Fruit fly (Drosophila melanogaster) whole organism, pupa: ENCODE measurements around the gene CG31710.
A peak's percentile ranks its signal among the peaks of the same experiment; 100 is the strongest.

ENCODE experiments used
- CG10348 ChIP-seq: fragments of 200-800 bp; sonication (Bioruptor generic); IDR thresholded peaks from 2 replicates; pipeline ENCODE4 v1.3.6; 2022; ENCODE audit warnings: missing biosample characterization, missing genetic modification characterization
- CG12605 ChIP-seq: fragments of 200-800 bp; sonication (Bioruptor generic); IDR thresholded peaks from 2 replicates; pipeline ENCODE4 v1.3.6; 2022; ENCODE audit warnings: missing biosample characterization, missing genetic modification characterization
- CG13204 ChIP-seq: fragments of 200-800 bp; sonication (Bioruptor generic); optimal IDR thresholded peaks from 2 replicates; lab custom pipeline; 2018; ENCODE audit warnings: missing biosample characterization, mild to moderate bottlenecking, missing genetic modification characterization, moderate library complexity
- CG14655 ChIP-seq: fragments of 200-800 bp; sonication (Bioruptor generic); optimal IDR thresholded peaks from 3 replicates; lab custom pipeline; 2017; ENCODE audit warnings: mild to moderate bottlenecking, missing biosample characterization, missing genetic modification reagents, missing genetic modification characterization
- CG15710 ChIP-seq: fragments of 200-800 bp; sonication (Bioruptor generic); optimal IDR thresholded peaks from 2 replicates; lab custom pipeline; 2018; ENCODE audit warnings: missing biosample characterization, mild to moderate bottlenecking, missing genetic modification characterization, moderate library complexity
- CG17806 ChIP-seq: fragments of 200-800 bp; sonication (Bioruptor generic); optimal IDR thresholded peaks from 2 replicates; lab custom pipeline; 2018; ENCODE audit warnings: missing biosample characterization, mild to moderate bottlenecking, missing genetic modification characterization, moderate library complexity
- CG32121 ChIP-seq: fragments of 200-800 bp; sonication (Bioruptor generic); IDR thresholded peaks from 2 replicates; pipeline ENCODE4 v1.3.6; 2022; ENCODE audit warnings: missing biosample characterization, missing genetic modification characterization
- CG34367 ChIP-seq: fragments of 200-800 bp; sonication (Bioruptor generic); optimal IDR thresholded peaks from 2 replicates; lab custom pipeline; 2018; ENCODE audit warnings: missing biosample characterization, mild to moderate bottlenecking, missing genetic modification characterization
- CG4496 ChIP-seq: fragments of 200-800 bp; sonication (Bioruptor generic); IDR thresholded peaks from 3 replicates; pipeline ENCODE4 v1.3.6; 2022; ENCODE audit warnings: missing biosample characterization, missing genetic modification characterization
- CG8159 ChIP-seq: fragments of 200-800 bp; sonication (Bioruptor generic); optimal IDR thresholded peaks from 3 replicates; lab custom pipeline; 2018; ENCODE audit warnings: missing biosample characterization, mild to moderate bottlenecking, missing genetic modification characterization, moderate library complexity
- CG8301 ChIP-seq: fragments of 200-800 bp; sonication (Bioruptor generic); optimal IDR thresholded peaks from 2 replicates; lab custom pipeline; 2018; ENCODE audit warnings: missing biosample characterization, mild to moderate bottlenecking, missing genetic modification characterization
- CG9948 ChIP-seq: fragments of 200-800 bp; sonication (Bioruptor generic); optimal IDR thresholded peaks from 2 replicates; lab custom pipeline; 2018; ENCODE audit warnings: missing biosample characterization, mild to moderate bottlenecking, missing genetic modification characterization, moderate library complexity
- D1 ChIP-seq: fragments of 200-800 bp; sonication (Bioruptor generic); optimal IDR thresholded peaks from 2 replicates; lab custom pipeline; 2018; ENCODE audit warnings: missing biosample characterization, mild to moderate bottlenecking, missing genetic modification characterization, moderate library complexity
- EcR ChIP-seq: fragments of 200-800 bp; sonication (Bioruptor generic); optimal IDR thresholded peaks from 3 replicates; lab custom pipeline; 2019; ENCODE audit warnings: missing biosample characterization, missing genetic modification characterization, mild to moderate bottlenecking, moderate library complexity, missing genetic modification reagents
- Ets98B ChIP-seq: fragments of 200-800 bp; sonication (Bioruptor generic); IDR thresholded peaks from 2 replicates; pipeline ENCODE4 v1.3.6; 2022; ENCODE audit warnings: missing biosample characterization, missing genetic modification characterization
- Pif1A ChIP-seq: fragments of 200-800 bp; sonication (Bioruptor generic); optimal IDR thresholded peaks from 3 replicates; lab custom pipeline; 2016; ENCODE audit warnings: missing biosample characterization, missing genetic modification characterization
- Pif1B ChIP-seq: fragments of 200-800 bp; sonication (Bioruptor generic); optimal IDR thresholded peaks from 3 replicates; lab custom pipeline; 2016; ENCODE audit warnings: missing biosample characterization, missing genetic modification characterization
- Snoo ChIP-seq: fragments of 200-800 bp; sonication (Bioruptor generic); optimal IDR thresholded peaks from 3 replicates; lab custom pipeline; 2017; ENCODE audit warnings: missing biosample characterization, mild to moderate bottlenecking, missing genetic modification characterization, inconsistent platforms
- fd96Ca ChIP-seq: fragments of 200-800 bp; sonication (Bioruptor generic); IDR thresholded peaks from 3 replicates; pipeline ENCODE4 v1.3.6; 2022; ENCODE audit warnings: missing biosample characterization, missing genetic modification characterization
- gl ChIP-seq: fragments of 200-800 bp; sonication (Bioruptor generic); optimal IDR thresholded peaks from 2 replicates; lab custom pipeline; 2018; ENCODE audit warnings: missing biosample characterization, mild to moderate bottlenecking, missing genetic modification characterization
- rn ChIP-seq: fragments of 200-800 bp; sonication (Bioruptor generic); IDR thresholded peaks from 2 replicates; pipeline ENCODE4 v1.3.6; 2022; ENCODE audit warnings: missing biosample characterization, missing genetic modification characterization

The CG31710 gene

DNA sequence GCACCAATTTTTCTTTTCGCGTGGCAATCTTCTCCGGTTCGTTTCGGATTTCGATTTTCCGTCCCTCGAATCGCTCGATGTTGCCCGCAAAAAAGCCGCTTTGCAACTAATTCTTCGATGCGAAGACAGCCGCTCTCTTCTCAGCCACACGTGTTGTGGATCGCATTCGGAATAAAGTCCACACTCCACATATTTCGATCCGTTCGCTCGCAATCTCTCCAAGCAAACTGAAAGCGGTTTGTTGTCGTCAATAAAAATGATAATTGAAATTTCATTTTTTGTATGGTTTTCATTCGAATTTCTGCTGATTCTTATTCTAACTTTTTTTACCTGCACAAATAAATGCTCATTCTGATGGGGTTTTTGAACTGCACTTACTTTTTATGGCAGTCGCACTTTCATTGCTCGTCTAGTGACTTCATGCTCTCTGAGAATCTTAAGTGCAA, at the start of gene CG31710:
Gene CG31710 (minus strand): TSS at position 83 of the 446 bp plus-strand sequence.
- TF ChIP-seq CG12605 (GFP tag; lab: Robert Waterston, UW) (no peak), CG17806 (tag; lab: Kevin White, UChicago) (no peak), D1 (tag; lab: Kevin White, UChicago) (no peak), Snoo (tag; lab: Kevin White, UChicago) (peak; percentile 2), CG13204 (GFP tag; lab: Kevin White, UChicago) (no peak), CG10348 (GFP tag; lab: Robert Waterston, UW) (no peak), CG8301 (tag; lab: Kevin White, UChicago) (no peak), CG4496 (GFP tag; lab: Robert Waterston, UW) (0 out of 3 replicates have a peak, but pooled peaks have one; percentile 32), CG32121 (0 out of 2 replicates have a peak, but pooled peaks have one; percentile 12), Ets98B (GFP tag; lab: Robert Waterston, UW) (peak; percentile 37; the same call in 1 of the 2 replicates), CG14655 (GFP tag; lab: Kevin White, UChicago) (no peak), CG34367 (no peak), rn (no peak), EcR (GFP tag; lab: Kevin White, UChicago) (peak; percentile 45), gl (tag; lab: Kevin White, UChicago) (peak; percentile 6), CG15710 (tag; lab: Kevin White, UChicago) (no peak), Pif1A (GFP tag; lab: Kevin White, UChicago) (peak; percentile 12), Pif1B (GFP tag; lab: Kevin White, UChicago) (no peak), CG8159 (no peak)

DNA sequence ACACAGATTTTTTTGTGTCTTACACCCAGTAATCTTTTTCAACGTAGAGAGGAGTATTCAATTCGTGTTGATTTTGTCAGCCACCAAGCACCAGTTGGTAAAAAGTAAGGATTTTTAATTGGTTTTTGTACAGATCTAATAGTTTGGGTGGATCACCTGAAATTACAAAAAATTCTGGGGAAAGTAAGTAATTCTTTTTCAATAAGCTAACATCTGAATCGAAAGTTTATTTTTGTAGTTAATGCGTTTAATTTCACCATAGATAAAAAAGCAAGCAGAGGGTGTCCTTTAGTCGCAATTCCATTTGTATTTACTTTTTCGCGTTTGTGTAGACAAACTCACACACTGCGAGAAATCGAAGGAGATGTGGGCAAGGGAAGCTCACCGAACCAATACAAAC, 49.1 kb upstream of the CG31710 start:
- TF ChIP-seq CG14655 (GFP tag; lab: Kevin White, UChicago): peak; percentile 13
- peak; percentile 37 for TF ChIP-seq CG8159
- TF ChIP-seq Ets98B (GFP tag; lab: Robert Waterston, UW): no peak
- no peak for TF ChIP-seq Pif1A (GFP tag; lab: Kevin White, UChicago)
- no peak for TF ChIP-seq CG12605 (GFP tag; lab: Robert Waterston, UW)
- peak; percentile 30 for TF ChIP-seq CG15710 (tag; lab: Kevin White, UChicago)
- no peak for TF ChIP-seq CG17806 (tag; lab: Kevin White, UChicago)
- TF ChIP-seq CG34367: no peak

DNA sequence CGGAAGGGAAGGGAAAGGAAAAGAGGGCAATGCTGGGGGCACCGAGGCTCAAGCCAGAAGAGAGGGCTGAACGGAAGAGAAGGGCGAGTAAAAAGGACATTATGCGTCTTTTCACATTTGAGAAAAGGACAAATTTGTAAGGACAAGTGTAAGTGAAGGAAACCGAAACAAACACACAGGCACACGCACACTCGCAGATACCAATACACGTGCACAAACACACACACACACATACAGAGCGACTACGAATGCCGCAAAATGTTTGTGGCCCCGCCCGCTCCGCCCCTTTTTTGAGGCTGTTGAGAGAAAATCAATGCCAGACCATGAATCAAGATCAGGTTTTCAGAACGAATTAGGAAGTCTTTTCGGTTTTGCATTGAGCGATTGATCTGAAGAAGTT, 47.6 kb upstream of the CG31710 start:
- TF ChIP-seq CG14655 (GFP tag; lab: Kevin White, UChicago): no peak
- TF ChIP-seq CG13204 (GFP tag; lab: Kevin White, UChicago): no peak
- no peak for TF ChIP-seq EcR (GFP tag; lab: Kevin White, UChicago)
- TF ChIP-seq Pif1B (GFP tag; lab: Kevin White, UChicago): no peak
- TF ChIP-seq CG9948: no peak
- no peak for TF ChIP-seq fd96Ca (GFP tag; lab: Robert Waterston, UW)
- TF ChIP-seq Pif1A (GFP tag; lab: Kevin White, UChicago): no peak
- TF ChIP-seq, all 21 proteins: peak for 0

DNA sequence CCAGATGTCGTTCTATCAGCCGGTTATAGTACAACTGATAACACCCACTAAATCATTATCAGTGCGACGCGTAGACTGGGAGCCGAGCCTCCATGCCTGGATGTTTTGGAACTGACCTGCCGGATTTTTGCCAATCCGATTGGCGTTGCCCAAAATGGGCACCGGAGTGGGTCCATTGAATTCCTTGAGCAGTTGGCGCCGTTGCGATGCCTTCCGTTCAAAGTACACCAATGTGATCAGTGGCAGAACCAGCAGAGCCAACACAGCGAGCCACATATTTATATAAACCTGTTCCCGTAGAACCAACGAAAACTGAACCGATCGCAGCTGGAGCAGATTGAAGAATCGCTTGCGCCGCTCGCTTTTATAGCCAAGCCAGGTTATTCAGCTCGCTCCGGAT, 44.0 kb upstream of the CG31710 start, which contains the start of gene Cyp4e3:
Gene Cyp4e3 (minus strand): TSS at position 327 of the 400 bp plus-strand sequence.
- TF ChIP-seq CG15710 (tag; lab: Kevin White, UChicago) (no peak), D1 (tag; lab: Kevin White, UChicago) (no peak), Ets98B (GFP tag; lab: Robert Waterston, UW) (no peak), rn (no peak), CG4496 (GFP tag; lab: Robert Waterston, UW) (peak; percentile 22; the same call in 1 of the 3 replicates), fd96Ca (GFP tag; lab: Robert Waterston, UW) (no peak), EcR (GFP tag; lab: Kevin White, UChicago) (no peak)

DNA sequence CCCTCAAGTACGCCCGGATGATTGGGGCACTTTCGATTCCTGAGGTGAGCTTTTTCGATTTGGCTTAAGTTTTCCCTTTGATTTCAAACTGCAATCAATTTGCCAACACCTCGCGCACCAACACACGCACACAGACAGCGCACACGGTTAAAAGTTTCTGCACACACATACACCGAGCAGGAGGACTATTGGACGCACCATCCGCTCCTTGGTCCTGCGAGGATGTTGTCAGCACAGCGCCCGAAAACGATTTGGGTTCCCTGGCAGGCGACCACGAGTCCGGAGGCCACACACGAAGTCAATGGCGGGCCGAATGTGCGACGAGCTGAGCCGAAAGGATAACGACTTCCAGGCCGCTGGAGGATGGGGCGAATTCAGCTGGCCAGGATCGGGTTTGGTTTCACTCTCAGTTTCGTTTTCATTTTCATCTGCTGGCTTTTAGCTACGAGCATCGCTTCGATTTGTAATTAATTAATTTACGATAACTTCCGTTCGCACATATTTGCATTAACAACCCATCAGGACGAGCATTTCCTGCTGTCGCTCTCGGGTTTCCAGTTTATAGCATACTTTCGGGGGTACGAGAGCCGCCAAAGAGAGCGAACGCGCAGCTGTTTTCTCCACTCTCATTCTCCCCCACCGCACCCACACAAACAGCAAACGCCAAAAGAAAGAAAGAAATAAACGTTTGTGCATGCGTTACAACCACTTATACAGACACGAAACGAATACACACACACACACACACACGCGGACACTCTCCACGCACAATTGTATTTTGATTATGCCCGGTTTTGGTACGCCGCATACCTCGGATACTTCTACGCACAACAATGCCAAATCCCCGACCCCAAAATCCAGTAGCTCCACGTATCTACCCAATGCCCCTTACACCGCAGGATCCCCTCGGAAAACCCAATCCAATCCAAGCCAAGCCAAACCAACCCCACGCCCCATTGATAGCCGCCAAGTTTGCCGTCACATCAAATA, 40.8 kb upstream of the CG31710 start, which contains the start of gene Nckx30C:
Gene Nckx30C (minus strand): TSS at position 260 of the 990 bp plus-strand sequence.
- TF ChIP-seq CG12605 (GFP tag; lab: Robert Waterston, UW) (no peak), gl (tag; lab: Kevin White, UChicago) (no peak), Snoo (tag; lab: Kevin White, UChicago) (no peak), CG17806 (tag; lab: Kevin White, UChicago) (no peak), CG8301 (tag; lab: Kevin White, UChicago) (no peak), CG4496 (GFP tag; lab: Robert Waterston, UW) (no peak), Pif1A (GFP tag; lab: Kevin White, UChicago) (no peak), Ets98B (GFP tag; lab: Robert Waterston, UW) (no peak), CG14655 (GFP tag; lab: Kevin White, UChicago) (no peak), CG9948 (no peak), rn (no peak), CG34367 (no peak), CG32121 (no peak)

DNA sequence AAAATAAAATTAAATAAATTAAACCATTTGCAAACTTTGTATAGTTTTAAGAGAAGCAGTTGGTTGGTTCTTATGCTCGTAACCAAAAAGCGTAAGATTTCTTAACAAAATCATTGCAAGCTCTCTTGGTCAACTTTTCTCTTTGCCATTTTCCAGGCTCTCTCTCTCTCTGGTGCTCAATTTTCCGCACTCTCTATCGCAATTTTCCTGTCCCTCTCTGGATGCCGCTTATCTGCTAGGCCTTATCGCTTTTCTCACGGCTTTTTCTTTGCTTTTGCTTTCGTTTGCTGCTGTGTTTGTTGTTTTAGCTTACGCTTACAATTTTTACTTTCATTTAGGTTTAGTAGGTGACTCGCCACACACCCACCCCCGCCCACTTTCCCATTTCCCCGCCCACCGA, 38.9 kb upstream of the CG31710 start:
- TF ChIP-seq EcR (GFP tag; lab: Kevin White, UChicago) (no peak), CG13204 (GFP tag; lab: Kevin White, UChicago) (no peak), CG8301 (tag; lab: Kevin White, UChicago) (peak; percentile 12), gl (tag; lab: Kevin White, UChicago) (no peak), CG8159 (no peak), CG14655 (GFP tag; lab: Kevin White, UChicago) (peak; percentile 43), CG9948 (no peak), CG17806 (tag; lab: Kevin White, UChicago) (no peak), fd96Ca (GFP tag; lab: Robert Waterston, UW) (0 out of 3 replicates have a peak, but pooled peaks have one; percentile 23), CG32121 (no peak)
